Worm (Caenorhabditis elegans) whole organism, young adult: ENCODE data around the gene F28B1.2.

Source experiments
- B0035.1 ChIP-seq: sonication (generic microtip); optimal IDR thresholded peaks from 2 replicates; lab custom pipeline; 2016; ENCODE audit warnings: missing genetic modification characterization, mild to moderate bottlenecking, missing compliant biosample characterization, missing genotype, missing genetic modification reagents
- B0261.1 ChIP-seq: sonication (generic microtip); optimal IDR thresholded peaks from 2 replicates; lab custom pipeline; 2016; ENCODE audit warnings: mild to moderate bottlenecking, missing genetic modification characterization, moderate library complexity, missing compliant biosample characterization
- D2030.7 ChIP-seq: fragments of 200-800 bp; sonication (Bioruptor generic); IDR thresholded peaks from 2 replicates; pipeline ENCODE4 v1.3.6; 2022; ENCODE audit warnings: missing genetic modification reagents, missing genetic modification characterization, missing compliant biosample characterization
- F49E8.2 ChIP-seq: sonication (generic microtip); optimal IDR thresholded peaks from 3 replicates; lab custom pipeline; 2017; ENCODE audit warnings: missing genetic modification characterization, mild to moderate bottlenecking, missing compliant biosample characterization, antibody characterized with exemption, moderate library complexity; ENCODE audit not compliant: insufficient read depth
- K11D2.4 ChIP-seq: fragments of 200-800 bp; sonication (Bioruptor generic); IDR thresholded peaks from 2 replicates; pipeline ENCODE4 v1.3.6; 2022; ENCODE audit warnings: missing genetic modification reagents, missing genetic modification characterization, missing compliant biosample characterization
- T26A5.8 ChIP-seq: sonication (generic microtip); optimal IDR thresholded peaks from 2 replicates; lab custom pipeline; 2016; ENCODE audit warnings: missing genetic modification characterization, missing compliant biosample characterization
- Y53G8AR.9 ChIP-seq: fragments of 200-800 bp; sonication (Bioruptor generic); conservative IDR thresholded peaks from 2 replicates; pipeline ENCODE4 v1.3.6; 2022; ENCODE audit warnings: missing genetic modification reagents, missing genetic modification characterization, missing compliant biosample characterization
- Y56A3A.18 ChIP-seq: fragments of 200-800 bp; sonication (Bioruptor generic); IDR thresholded peaks from 2 replicates; pipeline ENCODE4 v1.3.6; 2022; ENCODE audit warnings: missing genetic modification reagents, missing genetic modification characterization, missing compliant biosample characterization
- Y95B8A.8 ChIP-seq: fragments of 200-800 bp; sonication (Bioruptor generic); IDR thresholded peaks from 2 replicates; pipeline ENCODE4 v1.3.6; 2022; ENCODE audit warnings: missing genetic modification reagents, missing genetic modification characterization, missing compliant biosample characterization
- athp-1 ChIP-seq: sonication (generic microtip); optimal IDR thresholded peaks from 2 replicates; lab custom pipeline; 2017; ENCODE audit warnings: mild to moderate bottlenecking, missing genetic modification characterization, missing compliant biosample characterization
- ccch-3 ChIP-seq: fragments of 200-800 bp; sonication (Bioruptor generic); optimal IDR thresholded peaks from 2 replicates; lab custom pipeline; 2018; ENCODE audit warnings: mild to moderate bottlenecking, missing genetic modification characterization, missing compliant biosample characterization
- cebp-2 ChIP-seq: fragments of 200-800 bp; sonication (Bioruptor generic); IDR thresholded peaks from 2 replicates; pipeline ENCODE4 v1.3.6; 2022; ENCODE audit warnings: missing genetic modification characterization, missing compliant biosample characterization
- ceh-40 ChIP-seq: fragments of 200-800 bp; sonication (Bioruptor generic); IDR thresholded peaks from 2 replicates; pipeline ENCODE4 v1.3.6; 2022; ENCODE audit warnings: missing genetic modification characterization, missing compliant biosample characterization
- dox-1 ChIP-seq: fragments of 200-800 bp; sonication (Bioruptor generic); IDR thresholded peaks from 2 replicates; pipeline ENCODE4 v1.3.6; 2022; ENCODE audit warnings: missing genetic modification reagents, missing genetic modification characterization, missing compliant biosample characterization
- egrh-3 ChIP-seq: fragments of 200-800 bp; sonication (Bioruptor generic); IDR thresholded peaks from 2 replicates; pipeline ENCODE4 v1.3.6; 2022; ENCODE audit warnings: missing genetic modification reagents, missing genetic modification characterization, missing compliant biosample characterization
- ekl-4 ChIP-seq: fragments of 200-800 bp; sonication (Bioruptor generic); IDR thresholded peaks from 2 replicates; pipeline ENCODE4 v1.3.6; 2022; ENCODE audit warnings: missing genetic modification reagents, missing genetic modification characterization, missing compliant biosample characterization
- hlh-12 ChIP-seq: sonication (generic microtip); optimal IDR thresholded peaks from 2 replicates; lab custom pipeline; 2016; ENCODE audit warnings: missing genetic modification characterization, missing compliant biosample characterization
- hsf-1 ChIP-seq: fragments of 200-800 bp; sonication (Bioruptor generic); IDR thresholded peaks from 2 replicates; pipeline ENCODE4 v1.3.6; 2022; ENCODE audit warnings: missing genetic modification reagents, missing genetic modification characterization, missing compliant biosample characterization
- let-607 ChIP-seq, 2 experiments: fragments of 200-800 bp in 1 of 2; sonication (Bioruptor generic) in 1 of 2; sonication (generic microtip) in 1 of 2; optimal IDR thresholded peaks; 2 replicates each; lab custom pipeline; 2016 to 2018; ENCODE audit warnings: mild to moderate bottlenecking in 2 of 2, missing compliant biosample characterization in 2 of 2, missing genetic modification characterization in 2 of 2, moderate library complexity in 2 of 2, missing genotype in 1 of 2
- lin-35 ChIP-seq, 3 experiments: fragments of 150-350 bp in 2 of 3; sonication (generic microtip) in 1 of 3; optimal IDR thresholded peaks; 2 replicates each; lab custom pipeline; 2014 to 2018; ENCODE audit warnings: missing biosample characterization in 3 of 3, missing genetic modification characterization in 3 of 3, missing genetic modification reagents in 3 of 3
- lsy-27 ChIP-seq: sonication (generic microtip); optimal IDR thresholded peaks from 2 replicates; lab custom pipeline; 2017; ENCODE audit warnings: missing genetic modification characterization, mild to moderate bottlenecking, missing compliant biosample characterization, antibody characterized with exemption, missing genotype, borderline replicate concordance; ENCODE audit not compliant: insufficient read depth
- madf-6 ChIP-seq: fragments of 200-800 bp; sonication (Bioruptor generic); IDR thresholded peaks from 2 replicates; pipeline ENCODE4 v1.3.6; 2022; ENCODE audit warnings: missing genetic modification reagents, missing genetic modification characterization, missing compliant biosample characterization
- nfya-2 ChIP-seq: fragments of 200-800 bp; sonication (Bioruptor generic); IDR thresholded peaks from 2 replicates; pipeline ENCODE4 v1.3.6; 2022; ENCODE audit warnings: missing genetic modification reagents, missing genetic modification characterization, missing compliant biosample characterization
- nhr-27 ChIP-seq: fragments of 200-800 bp; sonication (Bioruptor generic); optimal IDR thresholded peaks from 2 replicates; lab custom pipeline; 2018; ENCODE audit warnings: mild to moderate bottlenecking, missing genetic modification characterization, moderate library complexity, missing compliant biosample characterization
- nhr-90 ChIP-seq: sonication (generic microtip); optimal IDR thresholded peaks from 2 replicates; lab custom pipeline; 2016; ENCODE audit warnings: missing genotype, mild to moderate bottlenecking, missing genetic modification characterization, missing compliant biosample characterization
- pha-4 ChIP-seq: fragments of 150-350 bp; sonication (generic microtip); optimal IDR thresholded peaks from 2 replicates; lab custom pipeline; 2014; ENCODE audit warnings: missing biosample characterization, missing genetic modification reagents, missing genetic modification characterization
- repo-1 ChIP-seq: sonication (generic microtip); optimal IDR thresholded peaks from 2 replicates; lab custom pipeline; 2017; ENCODE audit warnings: mild to moderate bottlenecking, missing genetic modification characterization, missing compliant biosample characterization
- rpc-1 ChIP-seq, 2 experiments: fragments of 150-350 bp in 1 of 2; sonication (generic microtip) in 1 of 2; optimal IDR thresholded peaks; 2 replicates each; lab custom pipeline; 2014 to 2018; ENCODE audit warnings: missing biosample characterization in 1 of 2, missing genetic modification characterization in 1 of 2, missing genetic modification reagents in 1 of 2, missing genotype in 1 of 2
- sea-2 ChIP-seq: fragments of 200-800 bp; sonication (Bioruptor generic); IDR thresholded peaks from 2 replicates; pipeline ENCODE4 v1.3.6; 2022; ENCODE audit warnings: missing genetic modification characterization, missing compliant biosample characterization
- snpc-3.4 ChIP-seq: sonication (generic microtip); optimal IDR thresholded peaks from 2 replicates; lab custom pipeline; 2017; ENCODE audit warnings: missing genetic modification characterization, mild to moderate bottlenecking, missing compliant biosample characterization, antibody characterized with exemption, moderate library complexity, missing genotype, missing genetic modification reagents
- snpc-4 ChIP-seq, 5 experiments: fragments of 150-350 bp in 1 of 5; sonication (generic microtip) in 4 of 5; optimal IDR thresholded peaks; 2 replicates each; lab custom pipeline; 2014 to 2018; ENCODE audit warnings: missing genetic modification characterization in 5 of 5, missing biosample characterization in 3 of 5, antibody characterized with exemption in 2 of 5, mild to moderate bottlenecking in 2 of 5, missing compliant biosample characterization in 2 of 5, missing genotype in 2 of 5, moderate library complexity in 2 of 5, missing genetic modification reagents in 1 of 5
- sptf-2 ChIP-seq: fragments of 200-800 bp; sonication (Bioruptor generic); optimal IDR thresholded peaks from 2 replicates; lab custom pipeline; 2018; ENCODE audit warnings: mild to moderate bottlenecking, missing genetic modification characterization, missing compliant biosample characterization
- tbp1 ChIP-seq: fragments of 200-800 bp; sonication (Bioruptor generic); optimal IDR thresholded peaks from 2 replicates; lab custom pipeline; 2018; ENCODE audit warnings: mild to moderate bottlenecking, missing genetic modification characterization, missing compliant biosample characterization
- unc-130 ChIP-seq: sonication (generic microtip); optimal IDR thresholded peaks from 2 replicates; lab custom pipeline; 2016; ENCODE audit warnings: missing genetic modification reagents, missing genetic modification characterization, missing compliant biosample characterization
- unc-62 ChIP-seq: fragments of 150-350 bp; optimal IDR thresholded peaks from 2 replicates; lab custom pipeline; 2014; ENCODE audit warnings: missing biosample characterization, missing genetic modification reagents, missing genetic modification characterization
- ztf-22 ChIP-seq: fragments of 200-800 bp; sonication (Bioruptor generic); optimal IDR thresholded peaks from 2 replicates; lab custom pipeline; 2018; ENCODE audit warnings: mild to moderate bottlenecking, missing genetic modification characterization, moderate library complexity, missing compliant biosample characterization
- ztf-25 ChIP-seq: fragments of 200-800 bp; sonication (Bioruptor generic); IDR thresholded peaks from 2 replicates; pipeline ENCODE4 v1.3.6; 2022; ENCODE audit warnings: missing genetic modification reagents, missing genetic modification characterization, missing compliant biosample characterization
- ztf-3 ChIP-seq: fragments of 200-800 bp; sonication (Bioruptor generic); optimal IDR thresholded peaks from 2 replicates; lab custom pipeline; 2018; ENCODE audit warnings: mild to moderate bottlenecking, missing genetic modification characterization, missing compliant biosample characterization
- ztf-6 ChIP-seq: fragments of 200-800 bp; sonication (Bioruptor generic); IDR thresholded peaks from 2 replicates; pipeline ENCODE4 v1.3.6; 2022; ENCODE audit warnings: missing genetic modification reagents, missing genetic modification characterization, missing compliant biosample characterization

F28B1.2 gene

DNA sequence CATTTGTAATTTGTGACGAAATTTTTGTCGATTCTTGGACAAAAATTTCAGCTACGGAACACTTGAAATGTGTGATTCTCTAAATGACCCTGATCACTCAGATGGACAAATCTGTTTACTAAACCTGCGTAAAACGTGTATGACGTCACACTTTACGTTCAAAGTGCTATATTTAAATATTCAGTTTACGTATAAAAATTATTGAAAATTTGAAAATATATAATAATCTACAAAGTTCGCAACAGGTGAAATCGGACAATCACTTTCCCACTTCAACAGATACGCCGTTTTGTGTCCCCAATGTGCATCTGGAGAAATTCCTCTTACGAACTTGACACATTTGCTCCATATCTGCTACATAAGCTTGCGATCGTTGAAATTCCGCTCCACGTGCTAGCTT, 39.4 kb upstream of the F28B1.2 start, which contains the start of gene srh-131:
srh-131 (plus strand) TSS at position 301 of the 400 bp plus-strand sequence.
- TF ChIP-seq pha-4 (tag; lab: Kevin White, UChicago) (no peak), ceh-40 (no peak), tbp1 (GFP tag; lab: Kevin White, UChicago) (no peak), ztf-3 (GFP tag; lab: Kevin White, UChicago) (no peak), B0035.1 (tag; lab: Kevin White, UChicago) (no peak), egrh-3 (GFP tag; lab: Robert Waterston, UW) (no peak), unc-62 (no peak), dox-1 (GFP tag; lab: Robert Waterston, UW) (no peak), ccch-3 (GFP tag; lab: Kevin White, UChicago) (no peak), snpc-3.4 (tag; lab: Kevin White, UChicago) (no peak), D2030.7 (GFP tag; lab: Robert Waterston, UW) (no peak), nfya-2 (GFP tag; lab: Robert Waterston, UW) (no peak), ekl-4 (GFP tag; lab: Robert Waterston, UW) (no peak), nhr-90 (no peak), T26A5.8 (tag; lab: Kevin White, UChicago) (no peak), Y56A3A.18 (GFP tag; lab: Robert Waterston, UW) (no peak), snpc-4 (GFP tag; optimal IDR thresholded peaks at IDR 0.05; lab: Kevin White, UChicago) (no peak), snpc-4 (tag; optimal IDR thresholded peaks at IDR 0.05; lab: Kevin White, UChicago) (no peak), nhr-27 (tag; lab: Kevin White, UChicago) (no peak), hsf-1 (GFP tag; lab: Robert Waterston, UW) (no peak)

DNA sequence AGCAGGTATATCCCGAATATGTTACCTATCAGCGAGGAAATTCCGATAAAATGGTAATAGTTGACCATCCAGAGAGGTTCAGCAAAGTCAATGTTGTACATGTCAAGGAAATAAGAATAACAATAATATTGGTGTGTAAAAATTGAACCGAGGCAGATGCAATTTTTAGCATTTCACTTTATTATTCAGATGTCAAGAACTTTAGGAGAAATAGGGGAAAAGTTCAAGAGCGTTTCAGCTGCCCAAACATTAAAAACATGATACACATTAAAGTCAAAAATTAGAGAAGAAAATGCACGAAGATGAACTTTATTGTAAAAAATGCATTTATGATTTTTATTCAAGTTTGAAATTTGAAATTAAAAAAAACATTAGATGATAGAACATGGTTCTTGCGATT, 36.3 kb upstream of the F28B1.2 start, which contains the start of gene sri-69:
sri-69 (minus strand) TSS at position 101 of the 400 bp plus-strand sequence.
- TF ChIP-seq cebp-2 (GFP tag; lab: Robert Waterston, UW) (no peak), Y53G8AR.9 (GFP tag; lab: Robert Waterston, UW) (no peak), snpc-4 (GFP tag; optimal IDR thresholded peaks at IDR 0.05; lab: Kevin White, UChicago) (no peak), snpc-4 (tag; optimal IDR thresholded peaks at IDR 0.05; lab: Kevin White, UChicago) (no peak), lsy-27 (no peak), athp-1 (no peak), rpc-1 (optimal IDR thresholded peaks at IDR 0.05; lab: Kevin White, UChicago) (no peak), rpc-1 (tag; optimal IDR thresholded peaks at IDR 0.05; lab: Kevin White, UChicago) (no peak), lin-35 (GFP tag; optimal IDR thresholded peaks at IDR 0.05; lab: Kevin White, UChicago) (no peak), egrh-3 (GFP tag; lab: Robert Waterston, UW) (no peak)

DNA sequence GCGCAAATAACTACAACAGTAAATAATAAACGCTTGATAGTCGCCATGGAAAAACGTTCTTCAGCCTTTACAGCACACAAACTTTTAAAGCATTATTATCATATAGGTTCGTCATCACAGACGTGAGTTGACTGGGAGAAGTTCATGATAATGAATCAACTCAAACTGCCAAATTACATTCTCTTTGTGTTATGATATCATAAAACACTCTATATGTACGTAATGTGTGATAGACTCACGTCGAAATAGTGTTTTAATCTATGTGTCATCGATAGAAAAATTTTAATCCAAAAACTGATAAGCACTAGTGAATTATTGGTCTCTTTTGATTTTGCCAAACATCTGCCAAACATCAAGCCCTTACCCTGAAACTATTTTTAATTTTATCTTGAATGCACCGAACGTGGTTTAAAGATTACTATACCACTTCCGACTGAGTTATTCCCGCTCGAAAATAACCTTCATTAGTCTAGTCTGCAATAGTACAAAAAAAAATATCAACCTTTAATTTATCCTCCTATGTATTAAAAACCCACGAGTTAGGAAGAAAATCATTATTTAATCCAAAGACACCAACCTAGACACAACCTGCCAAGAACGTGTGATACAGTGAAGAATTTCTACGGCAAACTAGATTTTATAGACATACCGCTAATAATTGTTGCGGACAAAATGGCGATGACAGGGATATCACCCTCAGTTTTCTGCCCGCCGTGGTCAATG, 35.1 kb upstream of the F28B1.2 start, which contains the start of the genes clc-12 and clec-240:
clc-12 (minus strand) TSS at position 47 of the 723 bp plus-strand sequence.
clec-240 (plus strand) TSS at position 673 of the 723 bp plus-strand sequence.
- TF ChIP-seq madf-6 (GFP tag; lab: Robert Waterston, UW) = no peak
- TF ChIP-seq sptf-2 = no peak
- TF ChIP-seq snpc-4 (GFP tag; optimal IDR thresholded peaks at IDR 0.05; lab: Kevin White, UChicago) = no peak
- no peak for TF ChIP-seq snpc-4 (tag; optimal IDR thresholded peaks at IDR 0.05; lab: Kevin White, UChicago)
- no peak for TF ChIP-seq hlh-12
- no peak for TF ChIP-seq Y95B8A.8 (GFP tag; lab: Robert Waterston, UW)
- no peak for TF ChIP-seq let-607 (tag; optimal IDR thresholded peaks at IDR 0.05; lab: Kevin White, UChicago)
- no peak for TF ChIP-seq ztf-25
- no peak for TF ChIP-seq K11D2.4 (GFP tag; lab: Robert Waterston, UW)
- no peak for TF ChIP-seq hsf-1 (GFP tag; lab: Robert Waterston, UW)
- no peak for TF ChIP-seq T26A5.8 (tag; lab: Kevin White, UChicago)
- TF ChIP-seq F49E8.2 (tag; lab: Kevin White, UChicago) = no peak
- no peak for TF ChIP-seq repo-1 (tag; lab: Kevin White, UChicago)
- TF ChIP-seq ztf-22 (GFP tag; lab: Kevin White, UChicago) = no peak
- no peak for TF ChIP-seq ztf-6
- no peak for TF ChIP-seq unc-130 (GFP tag; lab: Kevin White, UChicago)
- TF ChIP-seq B0261.1 (tag; lab: Kevin White, UChicago) = no peak
- TF ChIP-seq sea-2 (GFP tag; lab: Robert Waterston, UW) = no peak
